Fruit fly (Drosophila melanogaster): ENCODE measurements around the gene Galt.
A peak's percentile ranks its signal among the peaks of the same experiment; 100 is the strongest.

Gene Galt

DNA sequence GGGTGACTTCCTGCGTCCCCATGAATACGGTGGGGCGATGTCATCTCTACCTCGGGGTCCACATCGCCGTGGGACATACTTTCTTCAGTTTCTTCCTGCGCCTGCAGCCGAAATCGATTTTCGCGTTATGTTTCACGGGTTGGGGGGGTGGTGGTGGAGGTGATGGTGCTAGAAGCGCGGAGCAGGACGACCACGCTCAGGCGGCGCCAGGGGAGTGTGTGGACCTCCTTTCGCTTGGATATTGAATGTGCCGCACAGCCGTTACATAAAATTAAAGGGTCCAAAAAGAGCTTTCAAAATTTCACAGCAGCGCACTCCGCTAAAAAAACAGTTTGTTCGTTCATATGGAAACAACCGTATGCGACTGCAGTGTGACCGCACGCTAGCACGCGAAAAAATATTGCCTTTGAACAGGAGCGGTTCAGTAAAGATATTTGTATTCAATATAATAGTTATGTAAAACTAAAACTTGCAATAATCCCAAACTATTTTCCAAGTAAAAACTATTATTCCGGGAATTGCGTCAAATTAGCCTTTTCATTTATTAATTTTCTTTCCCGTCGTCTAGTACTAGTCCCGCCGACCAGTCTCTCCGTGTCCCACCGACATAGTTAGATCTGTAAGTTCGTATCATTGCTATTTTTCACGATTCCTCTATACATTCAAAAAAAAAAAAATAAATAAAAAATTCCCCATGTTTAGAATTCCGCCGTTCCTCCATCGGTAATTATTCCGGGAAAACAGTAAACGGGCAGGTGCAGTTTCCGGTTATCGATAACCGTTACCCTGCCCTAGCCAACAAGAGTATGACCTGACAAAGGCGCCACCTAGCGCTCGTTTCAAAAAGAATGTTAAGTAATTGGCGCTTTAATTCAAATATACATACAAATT is 16.4 kb upstream of the Galt start, which contains the start of gene Nhe3 (continued):
- TF ChIP-seq ERR (GFP tag; optimal IDR thresholded peaks at IDR 0.05) (peak; percentile 67), br (optimal IDR thresholded peaks at IDR 0.05) (no peak), nerfin-2 (GFP tag; IDR thresholded peaks at IDR 0.05; ENCODE audit: partially characterized antibody) (no peak), CG7357 (GFP tag; IDR thresholded peaks at IDR 0.05) (peak; percentile 70; the same call in 2 of the 3 replicates), gro (GFP tag; optimal IDR thresholded peaks at IDR 0.05) (peak; percentile 41), HHEX (GFP tag; optimal IDR thresholded peaks at IDR 0.05) (peak; percentile 61), tgo (GFP tag; IDR thresholded peaks at IDR 0.05) (peak; percentile 82), mld (GFP tag; IDR thresholded peaks at IDR 0.05; ENCODE audit: partially characterized antibody) (0 out of 3 replicates have a peak, but pooled peaks have one; percentile 54), CG10543 (GFP tag; optimal IDR thresholded peaks at IDR 0.05) (peak; percentile 75), Hr78 (GFP tag; optimal IDR thresholded peaks at IDR 0.05) (peak in 1 of 2 experiments; percentile 82), CG5180 (GFP tag; optimal IDR thresholded peaks at IDR 0.05) (peak; percentile 20), CG7271 (tag; optimal IDR thresholded peaks at IDR 0.05) (peak; percentile 28), Poxn (GFP tag; IDR thresholded peaks at IDR 0.05) (peak; percentile 60), ac (GFP tag; optimal IDR thresholded peaks at IDR 0.05) (no peak), CG3838 (GFP tag; optimal IDR thresholded peaks at IDR 0.05) (peak; percentile 45), Side (GFP tag; optimal IDR thresholded peaks at IDR 0.05) (peak; percentile 69), Nf-YA (GFP tag; IDR thresholded peaks at IDR 0.05) (no peak), Eip74EF (GFP tag; optimal IDR thresholded peaks at IDR 0.05) (peak in 1 of 2 experiments; percentile 49), CG7745 (tag; optimal IDR thresholded peaks at IDR 0.05) (no peak), dpn (GFP tag; optimal IDR thresholded peaks at IDR 0.05) (peak; percentile 75 to 85), odd (GFP tag; optimal IDR thresholded peaks at IDR 0.05) (peak; percentile 71), CG17361 (GFP tag; IDR thresholded peaks at IDR 0.05) (peak; percentile 87), CG7839 (tag; optimal IDR thresholded peaks at IDR 0.05) (peak; percentile 85), CG17802 (tag; optimal IDR thresholded peaks at IDR 0.05) (peak; percentile 26), peb (GFP tag; IDR thresholded peaks at IDR 0.05) (peak; percentile 32; the same call in 1 of the 2 replicates), Dp (GFP tag; optimal IDR thresholded peaks at IDR 0.05) (peak; percentile 96), CG10565 (GFP tag; optimal IDR thresholded peaks at IDR 0.05) (peak; percentile 25), danr (GFP tag; IDR thresholded peaks at IDR 0.05) (peak; percentile 46; the same call in 1 of the 2 replicates), CG34422 (GFP tag; IDR thresholded peaks at IDR 0.05) (peak; percentile 77), klu (GFP tag; IDR thresholded peaks at IDR 0.05) (peak; percentile 74), CG4424 (GFP tag; optimal IDR thresholded peaks at IDR 0.05) (peak; percentile 81), HLH3B (GFP tag; IDR thresholded peaks at IDR 0.05) (peak; percentile 78), CG1647 (GFP tag; optimal IDR thresholded peaks at IDR 0.05) (peak; percentile 70), ken (GFP tag; IDR thresholded peaks at IDR 0.05) (peak; percentile 78), Doc2 (GFP tag; IDR thresholded peaks at IDR 0.05) (no peak), slbo (GFP tag; IDR thresholded peaks at IDR 0.05) (peak; percentile 91), zen (tag; optimal IDR thresholded peaks at IDR 0.05) (peak; percentile 68), Opbp (GFP tag; IDR thresholded peaks at IDR 0.05; ENCODE audit: partially characterized antibody) (peak; percentile 64), PHDP (tag; optimal IDR thresholded peaks at IDR 0.05) (peak; percentile 71), az2 (GFP tag; optimal IDR thresholded peaks at IDR 0.05) (peak; percentile 82), CG5245 (GFP tag; optimal IDR thresholded peaks at IDR 0.05) (peak; percentile 66), CG11398 (GFP tag; optimal IDR thresholded peaks at IDR 0.05) (peak; percentile 28), stwl (tag; optimal IDR thresholded peaks at IDR 0.05) (peak; percentile 57), CG14014 (GFP tag; IDR thresholded peaks at IDR 0.05) (peak; percentile 84), Dbx (GFP tag; IDR thresholded peaks at IDR 0.05) (peak; percentile 89), ci (GFP tag; IDR thresholded peaks at IDR 0.05) (peak; percentile 83), Atf3 (GFP tag; optimal IDR thresholded peaks at IDR 0.05) (peak; percentile 70), jing (GFP tag; optimal IDR thresholded peaks at IDR 0.05) (peak; percentile 16)

All from whole organism, embryonic.